Fruit fly (Drosophila melanogaster) whole organism, embryonic: Measurements from ENCODE around the gene CG1801.

Experiments
- Atf3 ChIP-seq: fragments of 200-800 bp; sonication (Bioruptor generic); optimal IDR thresholded peaks from 3 replicates; lab custom pipeline; 2016; ENCODE audit warnings: missing biosample characterization, missing genetic modification characterization
- CG10274 ChIP-seq: fragments of 200-800 bp; sonication (Bioruptor generic); optimal IDR thresholded peaks from 3 replicates; lab custom pipeline; 2017; ENCODE audit warnings: missing biosample characterization, mild to moderate bottlenecking, missing genetic modification characterization
- CG10366 ChIP-seq: fragments of 200-800 bp; sonication (Bioruptor generic); IDR thresholded peaks from 2 replicates; pipeline ENCODE4 v1.3.6; 2022; ENCODE audit warnings: missing biosample characterization, missing genetic modification characterization
- CG11093 ChIP-seq: fragments of 200-800 bp; sonication (Bioruptor generic); IDR thresholded peaks from 3 replicates; pipeline ENCODE4 v1.3.6; 2022; ENCODE audit warnings: missing biosample characterization, missing genetic modification characterization
- CG12299 ChIP-seq: fragments of 200-800 bp; sonication (Bioruptor generic); optimal IDR thresholded peaks from 2 replicates; lab custom pipeline; 2018; ENCODE audit warnings: missing biosample characterization, mild to moderate bottlenecking, missing genetic modification characterization
- CG1529 ChIP-seq: fragments of 200-800 bp; sonication (Bioruptor generic); optimal IDR thresholded peaks from 3 replicates; lab custom pipeline; 2018; ENCODE audit warnings: missing biosample characterization, missing genetic modification characterization
- CG17612 ChIP-seq: fragments of 200-800 bp; sonication (Bioruptor generic); IDR thresholded peaks from 2 replicates; pipeline ENCODE4 v1.3.6; 2022; ENCODE audit warnings: missing biosample characterization, missing genetic modification characterization
- CG17829 ChIP-seq: fragments of 200-800 bp; optimal IDR thresholded peaks from 2 replicates; lab custom pipeline; 2019; ENCODE audit warnings: missing biosample characterization, mild to moderate bottlenecking, missing genetic modification characterization, moderate library complexity
- CG18619 ChIP-seq: fragments of 200-800 bp; sonication (Bioruptor generic); optimal IDR thresholded peaks from 3 replicates; lab custom pipeline; 2017; ENCODE audit warnings: missing biosample characterization, mild to moderate bottlenecking, missing genetic modification characterization
- CG32772 ChIP-seq: fragments of 200-800 bp; sonication (Bioruptor generic); IDR thresholded peaks from 2 replicates; pipeline ENCODE4 v1.3.6; 2022; ENCODE audit warnings: missing biosample characterization, missing genetic modification characterization
- CG5180 ChIP-seq: fragments of 200-800 bp; sonication (Bioruptor generic); optimal IDR thresholded peaks from 3 replicates; lab custom pipeline; 2017; ENCODE audit warnings: missing biosample characterization, missing genetic modification characterization, mild to moderate bottlenecking, moderate library complexity, missing genetic modification reagents
- CG7963 ChIP-seq: fragments of 200-800 bp; sonication (Bioruptor generic); IDR thresholded peaks from 3 replicates; pipeline ENCODE4 v1.3.6; 2022; ENCODE audit warnings: missing biosample characterization, missing genetic modification characterization; ENCODE audit not compliant: partially characterized antibody
- CG8089 ChIP-seq: fragments of 200-800 bp; sonication (Bioruptor generic); optimal IDR thresholded peaks from 3 replicates; lab custom pipeline; 2016; ENCODE audit warnings: missing biosample characterization, missing genetic modification characterization
- CG8359 ChIP-seq: fragments of 200-800 bp; sonication (Bioruptor generic); optimal IDR thresholded peaks from 2 replicates; lab custom pipeline; 2017; ENCODE audit warnings: missing biosample characterization, mild to moderate bottlenecking, missing genetic modification characterization, borderline replicate concordance
- CG9437 ChIP-seq: fragments of 200-800 bp; sonication (Bioruptor generic); optimal IDR thresholded peaks from 2 replicates; lab custom pipeline; 2018; ENCODE audit warnings: missing biosample characterization, mild to moderate bottlenecking, missing genetic modification characterization
- CG9797 ChIP-seq: fragments of 200-800 bp; sonication (Bioruptor generic); optimal IDR thresholded peaks from 3 replicates; lab custom pipeline; 2018; ENCODE audit warnings: missing biosample characterization, mild to moderate bottlenecking, missing genetic modification characterization
- CG9817 ChIP-seq: fragments of 200-800 bp; sonication (Bioruptor generic); optimal IDR thresholded peaks from 2 replicates; lab custom pipeline; 2018; ENCODE audit warnings: missing biosample characterization, mild to moderate bottlenecking, missing genetic modification characterization, moderate library complexity
- Deaf1 ChIP-seq: fragments of 200-800 bp; optimal IDR thresholded peaks from 3 replicates; lab custom pipeline; 2019; ENCODE audit warnings: missing biosample characterization, mild to moderate bottlenecking, missing genetic modification characterization, moderate library complexity
- Ets97D ChIP-seq: fragments of 200-800 bp; sonication (Bioruptor generic); optimal IDR thresholded peaks from 3 replicates; lab custom pipeline; 2016; ENCODE audit warnings: missing biosample characterization, missing genetic modification characterization
- Gsc ChIP-seq: fragments of 200-800 bp; sonication (Bioruptor generic); IDR thresholded peaks from 2 replicates; pipeline ENCODE4 v1.3.6; 2022; ENCODE audit warnings: missing biosample characterization, missing genetic modification characterization
- MBD-R2 ChIP-seq: fragments of 200-800 bp; sonication (Bioruptor generic); IDR thresholded peaks from 2 replicates; pipeline ENCODE4 v1.3.6; 2022; ENCODE audit warnings: missing biosample characterization, missing genetic modification characterization
- NC2β ChIP-seq: fragments of 200-800 bp; sonication (Bioruptor generic); optimal IDR thresholded peaks from 2 replicates; lab custom pipeline; 2016; ENCODE audit warnings: missing biosample characterization, missing genetic modification characterization
- Neu2 ChIP-seq: fragments of 200-800 bp; sonication (Bioruptor generic); optimal IDR thresholded peaks from 3 replicates; lab custom pipeline; 2016; ENCODE audit warnings: missing biosample characterization, missing genetic modification characterization, borderline replicate concordance
- Nf-YA ChIP-seq: fragments of 200-800 bp; sonication (Bioruptor generic); IDR thresholded peaks from 2 replicates; pipeline ENCODE4 v1.3.6; 2022; ENCODE audit warnings: missing biosample characterization, missing genetic modification characterization
- Rfx ChIP-seq: fragments of 200-800 bp; sonication (Bioruptor generic); IDR thresholded peaks from 2 replicates; pipeline ENCODE4 v1.3.6; 2022; ENCODE audit warnings: missing biosample characterization, missing genetic modification characterization
- Six4 ChIP-seq: fragments of 200-800 bp; sonication (Bioruptor generic); optimal IDR thresholded peaks from 2 replicates; lab custom pipeline; 2016; ENCODE audit warnings: missing biosample characterization, missing genetic modification characterization
- Sox100B ChIP-seq: fragments of 200-800 bp; sonication (Bioruptor generic); optimal IDR thresholded peaks from 3 replicates; lab custom pipeline; 2018; ENCODE audit warnings: missing biosample characterization, mild to moderate bottlenecking, missing genetic modification characterization
- Sry-δ ChIP-seq: fragments of 200-800 bp; sonication (Bioruptor generic); optimal IDR thresholded peaks from 2 replicates; lab custom pipeline; 2016; ENCODE audit warnings: missing biosample characterization, missing genetic modification characterization
- ato ChIP-seq: fragments of 200-800 bp; sonication (Bioruptor generic); IDR thresholded peaks from 2 replicates; pipeline ENCODE4 v1.3.6; 2022; ENCODE audit warnings: missing biosample characterization, missing genetic modification characterization; ENCODE audit not compliant: partially characterized antibody
- caup ChIP-seq: fragments of 200-800 bp; sonication (Bioruptor generic); optimal IDR thresholded peaks from 3 replicates; lab custom pipeline; 2017; ENCODE audit warnings: missing biosample characterization, mild to moderate bottlenecking, missing genetic modification characterization, moderate library complexity; ENCODE audit not compliant: severe bottlenecking
- corto ChIP-seq: fragments of 200-800 bp; sonication (Bioruptor generic); optimal IDR thresholded peaks from 2 replicates; lab custom pipeline; 2016; ENCODE audit warnings: missing biosample characterization, mild to moderate bottlenecking, missing genetic modification characterization, moderate library complexity
- crol ChIP-seq: fragments of 200-800 bp; sonication (Bioruptor generic); IDR thresholded peaks from 2 replicates; pipeline ENCODE4 v1.3.6; 2022; ENCODE audit warnings: missing biosample characterization, missing genetic modification characterization
- dm ChIP-seq: fragments of 200-800 bp; sonication (Bioruptor generic); optimal IDR thresholded peaks from 3 replicates; lab custom pipeline; 2016; ENCODE audit warnings: missing biosample characterization, missing genetic modification characterization
- eyg ChIP-seq: fragments of 200-800 bp; sonication (Bioruptor generic); optimal IDR thresholded peaks from 3 replicates; lab custom pipeline; 2016; ENCODE audit warnings: missing biosample characterization, missing genetic modification characterization
- fd64A ChIP-seq: fragments of 200-800 bp; sonication (Bioruptor generic); optimal IDR thresholded peaks from 3 replicates; lab custom pipeline; 2018; ENCODE audit warnings: missing biosample characterization, mild to moderate bottlenecking, missing genetic modification characterization
- gem ChIP-seq: fragments of 200-800 bp; sonication (Bioruptor generic); optimal IDR thresholded peaks from 2 replicates; lab custom pipeline; 2019; ENCODE audit warnings: missing biosample characterization, mild to moderate bottlenecking, missing genetic modification characterization, moderate library complexity
- gsb-n ChIP-seq: fragments of 200-800 bp; sonication (Bioruptor generic); optimal IDR thresholded peaks from 3 replicates; lab custom pipeline; 2018; ENCODE audit warnings: missing biosample characterization, mild to moderate bottlenecking, missing genetic modification characterization
- hbn ChIP-seq: fragments of 200-800 bp; sonication (Bioruptor generic); IDR thresholded peaks from 2 replicates; pipeline ENCODE4 v1.3.6; 2022; ENCODE audit warnings: missing biosample characterization, missing genetic modification characterization; ENCODE audit not compliant: partially characterized antibody
- hth ChIP-seq: fragments of >200 bp; optimal IDR thresholded peaks from 2 replicates; lab custom pipeline; 2017; ENCODE audit warnings: inconsistent platforms
- pho ChIP-seq: fragments of 200-800 bp; sonication (Bioruptor generic); optimal IDR thresholded peaks from 2 replicates; lab custom pipeline; 2016; ENCODE audit warnings: missing biosample characterization, missing genetic modification characterization
- psq ChIP-seq: fragments of 200-800 bp; sonication (Bioruptor generic); optimal IDR thresholded peaks from 2 replicates; lab custom pipeline; 2017; ENCODE audit warnings: missing biosample characterization, missing genetic modification characterization
- pzg ChIP-seq: fragments of 200-800 bp; sonication (Bioruptor generic); optimal IDR thresholded peaks from 3 replicates; lab custom pipeline; 2018; ENCODE audit warnings: missing biosample characterization, mild to moderate bottlenecking, missing genetic modification characterization, moderate library complexity
- shn ChIP-seq: fragments of 200-800 bp; sonication (Bioruptor generic); optimal IDR thresholded peaks from 3 replicates; lab custom pipeline; 2016; ENCODE audit warnings: missing biosample characterization, missing genetic modification characterization
- sim ChIP-seq: fragments of 200-800 bp; sonication (Bioruptor generic); IDR thresholded peaks from 2 replicates; pipeline ENCODE4 v1.3.6; 2022; ENCODE audit warnings: missing biosample characterization, missing genetic modification characterization
- sisA ChIP-seq: fragments of 200-800 bp; sonication (Bioruptor generic); IDR thresholded peaks from 2 replicates; pipeline ENCODE4 v1.3.6; 2022; ENCODE audit warnings: missing biosample characterization, missing genetic modification characterization
- stc ChIP-seq: fragments of 200-800 bp; sonication (Bioruptor generic); IDR thresholded peaks from 2 replicates; pipeline ENCODE4 v1.3.6; 2022; ENCODE audit warnings: missing biosample characterization, missing genetic modification characterization
- trh ChIP-seq: fragments of 200-800 bp; sonication (Bioruptor generic); optimal IDR thresholded peaks from 2 replicates; lab custom pipeline; 2016; ENCODE audit warnings: missing biosample characterization, missing genetic modification characterization
- tup ChIP-seq: fragments of 200-800 bp; sonication (Bioruptor generic); optimal IDR thresholded peaks from 2 replicates; lab custom pipeline; 2016; ENCODE audit warnings: missing biosample characterization, mild to moderate bottlenecking, missing genetic modification characterization, moderate library complexity
- unc-4 ChIP-seq: fragments of 200-800 bp; sonication (Bioruptor generic); IDR thresholded peaks from 2 replicates; pipeline ENCODE4 v1.3.6; 2022; ENCODE audit warnings: missing biosample characterization, missing genetic modification characterization; ENCODE audit not compliant: partially characterized antibody
- wor ChIP-seq: fragments of 200-800 bp; sonication (Bioruptor generic); IDR thresholded peaks from 2 replicates; pipeline ENCODE4 v1.3.6; 2022; ENCODE audit warnings: missing biosample characterization, missing genetic modification characterization
- z ChIP-seq: fragments of 200-800 bp; sonication (Bioruptor generic); IDR thresholded peaks from 3 replicates; pipeline ENCODE4 v1.3.6; 2022; ENCODE audit warnings: missing biosample characterization, missing genetic modification characterization

The CG1801 gene

dm6 chrX:21349800-21350309 lies 32.5 kb upstream of the CG1801 start, which contains the start of the genes peng and sol (continued):
- TF ChIP-seq Sry-δ (peak; percentile 53), CG17829 (peak; percentile 54), shn (GFP tag; lab: Kevin White, UChicago) (peak; percentile 71), hbn (no peak), caup (peak; percentile 56), CG9817 (tag; lab: Kevin White, UChicago) (peak; percentile 62), CG12299 (tag; lab: Kevin White, UChicago) (peak; percentile 42), CG8359 (peak; percentile 10), eyg (GFP tag; lab: Kevin White, UChicago) (peak; percentile 36), CG11093 (GFP tag; lab: Robert Waterston, UW) (no peak), CG10274 (GFP tag; lab: Kevin White, UChicago) (peak; percentile 12), Neu2 (no peak), Deaf1 (tag; lab: Kevin White, UChicago) (peak; percentile 18), hth (lab: Kevin White, UChicago) (no peak), MBD-R2 (no peak; the same call in 1 of the 2 replicates), Atf3 (peak; percentile 53), z (GFP tag; lab: Robert Waterston, UW) (no peak), Rfx (GFP tag; lab: Robert Waterston, UW) (peak; percentile 71), CG5180 (GFP tag; lab: Kevin White, UChicago) (no peak), sim (GFP tag; lab: Robert Waterston, UW) (no peak), CG1529 (peak; percentile 18), CG32772 (GFP tag; lab: Robert Waterston, UW) (peak; percentile 23), Sox100B (no peak), fd64A (GFP tag; lab: Kevin White, UChicago) (no peak), CG18619 (peak; percentile 57), gem (tag; lab: Kevin White, UChicago) (peak; percentile 85), Six4 (GFP tag; lab: Kevin White, UChicago) (peak; percentile 72), Ets97D (GFP tag; lab: Kevin White, UChicago) (peak; percentile 66), CG7963 (GFP tag; lab: Robert Waterston, UW) (no peak), psq (peak; percentile 23), gsb-n (tag; lab: Kevin White, UChicago) (no peak), CG8089 (GFP tag; lab: Kevin White, UChicago) (peak; percentile 31), CG9437 (GFP tag; lab: Kevin White, UChicago) (peak; percentile 60), stc (GFP tag; lab: Robert Waterston, UW) (0 out of 2 replicates have a peak, but pooled peaks have one; percentile 36), ato (GFP tag; lab: Robert Waterston, UW) (no peak), pzg (GFP tag; lab: Kevin White, UChicago) (peak; percentile 42), CG10366 (peak; percentile 59), wor (GFP tag; lab: Robert Waterston, UW) (no peak), pho (GFP tag; lab: Kevin White, UChicago) (peak; percentile 77), Gsc (GFP tag; lab: Robert Waterston, UW) (no peak), NC2β (GFP tag; lab: Kevin White, UChicago) (peak; percentile 51), trh (GFP tag; lab: Kevin White, UChicago) (peak; percentile 46), corto (no peak), dm (GFP tag; lab: Kevin White, UChicago) (peak; percentile 92), crol (no peak), unc-4 (GFP tag; lab: Robert Waterston, UW) (no peak), CG17612 (GFP tag; lab: Robert Waterston, UW) (no peak), CG9797 (GFP tag; lab: Kevin White, UChicago) (peak; percentile 71), Nf-YA (no peak), tup (no peak), sisA (GFP tag; lab: Robert Waterston, UW) (peak; percentile 50; the same call in 1 of the 2 replicates)
